Worm (Caenorhabditis elegans) whole organism, early embryonic: ENCODE results near the gene pgp-13.

Experiments
- B0310.2 ChIP-seq: sonication (generic microtip); optimal IDR thresholded peaks from 2 replicates; lab custom pipeline; 2016; ENCODE audit warnings: mild to moderate bottlenecking, missing genetic modification characterization, missing compliant biosample characterization
- F13C5.2 ChIP-seq: sonication (generic microtip); optimal IDR thresholded peaks from 2 replicates; lab custom pipeline; 2017; ENCODE audit warnings: mild to moderate bottlenecking, missing genetic modification characterization, inconsistent platforms, missing compliant biosample characterization
- aly-1 ChIP-seq: sonication (generic microtip); optimal IDR thresholded peaks from 2 replicates; lab custom pipeline; 2016; ENCODE audit warnings: missing genetic modification characterization, missing compliant biosample characterization
- ama-1 ChIP-seq: fragments of 150-350 bp; optimal IDR thresholded peaks from 2 replicates; lab custom pipeline; 2014
- ceh-13 ChIP-seq: fragments of 200-800 bp; sonication (Bioruptor generic); optimal IDR thresholded peaks from 2 replicates; lab custom pipeline; 2018; ENCODE audit warnings: mild to moderate bottlenecking, missing genetic modification characterization, missing compliant biosample characterization
- ceh-36 ChIP-seq: sonication (generic microtip); optimal IDR thresholded peaks from 2 replicates; lab custom pipeline; 2016; ENCODE audit warnings: missing genetic modification characterization, inconsistent platforms, missing compliant biosample characterization
- ets-7 ChIP-seq: sonication (generic microtip); optimal IDR thresholded peaks from 2 replicates; lab custom pipeline; 2016; ENCODE audit warnings: missing genotype, missing genetic modification characterization, missing compliant biosample characterization
- flt-1 ChIP-seq: fragments of 200-800 bp; sonication (Bioruptor generic); IDR thresholded peaks from 2 replicates; pipeline ENCODE4 v1.3.6; 2022; ENCODE audit warnings: missing genetic modification characterization, missing compliant biosample characterization
- hmbx-1 ChIP-seq: sonication (generic microtip); optimal IDR thresholded peaks from 2 replicates; lab custom pipeline; 2016; ENCODE audit warnings: mild to moderate bottlenecking, missing genetic modification characterization, missing compliant biosample characterization
- hmg-4 ChIP-seq: fragments of 200-800 bp; sonication (Bioruptor generic); optimal IDR thresholded peaks from 2 replicates; lab custom pipeline; 2018; ENCODE audit warnings: mild to moderate bottlenecking, missing genetic modification characterization, missing compliant biosample characterization
- hnd-1 ChIP-seq: sonication (generic microtip); optimal IDR thresholded peaks from 2 replicates; lab custom pipeline; 2016; ENCODE audit warnings: missing genetic modification characterization, missing compliant biosample characterization
- pes-1 ChIP-seq: fragments of 200-800 bp; sonication (Bioruptor generic); IDR thresholded peaks from 2 replicates; pipeline ENCODE4 v1.3.6; 2022; ENCODE audit warnings: missing genetic modification reagents, missing genetic modification characterization, missing compliant biosample characterization
- scrt-1 ChIP-seq: fragments of 200-800 bp; sonication (Bioruptor generic); IDR thresholded peaks from 2 replicates; pipeline ENCODE4 v1.3.6; 2022; ENCODE audit warnings: missing genetic modification characterization, missing compliant biosample characterization
- sea-1 ChIP-seq: fragments of 200-800 bp; sonication (Bioruptor generic); conservative IDR thresholded peaks from 2 replicates; pipeline ENCODE4 v1.3.6; 2022; ENCODE audit warnings: missing genetic modification characterization, missing compliant biosample characterization
- tbx-11 ChIP-seq: fragments of 200-800 bp; sonication (Bioruptor generic); IDR thresholded peaks from 2 replicates; pipeline ENCODE4 v1.3.6; 2022; ENCODE audit warnings: missing genetic modification characterization, missing compliant biosample characterization
- tbx-37 ChIP-seq: fragments of 200-800 bp; sonication (Bioruptor generic); conservative IDR thresholded peaks from 2 replicates; pipeline ENCODE4 v1.3.6; 2022; ENCODE audit warnings: missing genetic modification reagents, missing genetic modification characterization, missing compliant biosample characterization
- tra-4 ChIP-seq: sonication (generic microtip); optimal IDR thresholded peaks from 2 replicates; lab custom pipeline; 2017; ENCODE audit warnings: missing genetic modification characterization, missing compliant biosample characterization

pgp-13 gene

DNA sequence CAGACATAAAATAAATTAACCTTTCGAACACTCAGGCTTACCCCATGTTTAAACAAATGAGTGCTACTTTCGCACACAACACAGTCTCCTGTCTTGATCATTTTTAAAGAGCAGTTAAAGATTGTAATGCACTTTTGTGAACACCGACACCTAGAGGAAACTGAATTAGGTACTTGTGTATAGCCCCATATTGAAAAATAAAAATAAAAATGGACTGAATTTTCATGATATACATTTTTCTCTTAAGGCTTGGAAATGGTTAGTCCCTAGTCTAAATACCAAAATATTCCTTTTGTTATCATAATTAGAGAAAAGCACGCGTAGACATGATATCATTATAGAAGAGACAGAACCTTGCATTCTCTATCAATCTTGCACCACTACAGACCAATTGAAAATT lies 36.6 kb upstream of the pgp-13 start, which contains the start of gene nhr-214:
nhr-214 (minus strand) TSS at position 101 of the 400 bp plus-strand sequence.
- TF ChIP-seq hmg-4 (no peak), F13C5.2 (no peak), tbx-11 (no peak), scrt-1 (GFP tag; lab: Robert Waterston, UW) (no peak), hmbx-1 (tag; lab: Kevin White, UChicago) (no peak), pes-1 (GFP tag; lab: Robert Waterston, UW) (no peak), ama-1 (lab: Kevin White, UChicago) (no peak), sea-1 (GFP tag; lab: Robert Waterston, UW) (no peak), aly-1 (tag; lab: Kevin White, UChicago) (no peak), B0310.2 (no peak), ceh-13 (GFP tag; lab: Kevin White, UChicago) (no peak), tra-4 (tag; lab: Kevin White, UChicago) (no peak), ets-7 (no peak), ceh-36 (tag; lab: Kevin White, UChicago) (no peak), hnd-1 (tag; lab: Kevin White, UChicago) (no peak), flt-1 (no peak), tbx-37 (GFP tag; lab: Robert Waterston, UW) (no peak)

ce11 chrX:12702713-12703112 lies 35.8 kb upstream of the pgp-13 start:
- TF ChIP-seq scrt-1 (GFP tag; lab: Robert Waterston, UW) (no peak), aly-1 (tag; lab: Kevin White, UChicago) (no peak), hmbx-1 (tag; lab: Kevin White, UChicago) (no peak), F13C5.2 (no peak), B0310.2 (no peak), pes-1 (GFP tag; lab: Robert Waterston, UW) (no peak), ama-1 (lab: Kevin White, UChicago) (no peak), ceh-36 (tag; lab: Kevin White, UChicago) (no peak), flt-1 (no peak), ceh-13 (GFP tag; lab: Kevin White, UChicago) (no peak), hmg-4 (no peak), sea-1 (GFP tag; lab: Robert Waterston, UW) (no peak), ets-7 (no peak), tbx-37 (GFP tag; lab: Robert Waterston, UW) (no peak), hnd-1 (tag; lab: Kevin White, UChicago) (no peak), tra-4 (tag; lab: Kevin White, UChicago) (no peak), tbx-11 (no peak)

ce11 chrX:12704721-12705120 lies 33.8 kb upstream of the pgp-13 start, which contains the start of gene nhr-272:
Gene nhr-272, minus strand, starts transcription at chrX:12704821.
- TF ChIP-seq scrt-1 (GFP tag; lab: Robert Waterston, UW) (no peak), hnd-1 (tag; lab: Kevin White, UChicago) (no peak), hmbx-1 (tag; lab: Kevin White, UChicago) (no peak), flt-1 (no peak), ama-1 (lab: Kevin White, UChicago) (no peak), tra-4 (tag; lab: Kevin White, UChicago) (no peak), ceh-36 (tag; lab: Kevin White, UChicago) (no peak), tbx-11 (no peak), sea-1 (GFP tag; lab: Robert Waterston, UW) (no peak), hmg-4 (no peak), ets-7 (no peak), F13C5.2 (no peak), B0310.2 (no peak), ceh-13 (GFP tag; lab: Kevin White, UChicago) (no peak), tbx-37 (GFP tag; lab: Robert Waterston, UW) (no peak), aly-1 (tag; lab: Kevin White, UChicago) (no peak)

DNA sequence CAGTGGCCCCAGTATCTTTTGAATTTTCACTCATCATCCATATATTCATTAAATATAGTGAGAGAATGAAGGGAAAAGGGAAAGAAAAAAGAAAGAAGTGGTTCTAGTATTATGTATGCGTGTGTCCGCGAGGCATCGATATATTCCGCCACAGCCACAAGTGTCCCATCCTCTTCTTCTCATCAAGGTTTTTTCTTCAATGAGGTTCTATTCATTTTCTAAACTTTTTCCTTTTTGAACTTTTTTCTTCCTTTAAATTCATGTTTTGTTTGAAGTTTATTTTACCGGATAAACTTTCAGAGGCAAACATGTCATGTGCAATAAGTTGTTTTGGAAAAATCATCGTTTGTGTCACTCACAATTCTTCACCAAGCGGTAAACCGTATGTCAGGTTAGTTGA lies 26.2 kb upstream of the pgp-13 start, which contains the start of gene rgs-2:
rgs-2 (plus strand) TSS at position 301 of the 400 bp plus-strand sequence.
- TF ChIP-seq B0310.2: no peak
- TF ChIP-seq pes-1 (GFP tag; lab: Robert Waterston, UW): no peak
- TF ChIP-seq ama-1 (lab: Kevin White, UChicago): no peak
- no peak for TF ChIP-seq scrt-1 (GFP tag; lab: Robert Waterston, UW)
- TF ChIP-seq tra-4 (tag; lab: Kevin White, UChicago): no peak
- no peak for TF ChIP-seq ceh-36 (tag; lab: Kevin White, UChicago)
- TF ChIP-seq aly-1 (tag; lab: Kevin White, UChicago): no peak
- TF ChIP-seq hnd-1 (tag; lab: Kevin White, UChicago): no peak
- no peak for TF ChIP-seq ceh-13 (GFP tag; lab: Kevin White, UChicago)
- TF ChIP-seq F13C5.2: no peak
- TF ChIP-seq flt-1: no peak
- TF ChIP-seq sea-1 (GFP tag; lab: Robert Waterston, UW): no peak
- TF ChIP-seq ets-7: no peak
- TF ChIP-seq tbx-11: no peak
- TF ChIP-seq tbx-37 (GFP tag; lab: Robert Waterston, UW): no peak
- TF ChIP-seq hmg-4: no peak

DNA sequence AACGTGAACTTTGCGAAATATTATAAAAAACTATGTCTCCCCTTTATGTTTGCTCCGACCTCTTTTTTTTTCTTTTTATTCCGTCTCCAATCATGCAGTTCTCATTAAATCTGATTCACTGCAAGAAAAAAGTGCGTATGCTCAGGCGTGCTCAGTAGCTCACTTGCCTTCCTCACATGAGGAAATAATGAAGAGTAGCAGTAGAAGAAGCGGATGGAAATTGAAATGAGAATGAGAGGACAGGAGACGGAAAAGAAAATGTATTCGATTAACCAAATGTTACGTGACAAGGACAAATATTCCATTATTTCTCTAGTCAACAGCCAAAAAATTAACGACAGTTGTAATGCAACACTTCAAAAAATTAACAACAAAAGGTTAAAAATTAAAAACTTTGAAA lies 25.5 kb upstream of the pgp-13 start:
- TF ChIP-seq sea-1 (GFP tag; lab: Robert Waterston, UW) (no peak), flt-1 (no peak)

DNA sequence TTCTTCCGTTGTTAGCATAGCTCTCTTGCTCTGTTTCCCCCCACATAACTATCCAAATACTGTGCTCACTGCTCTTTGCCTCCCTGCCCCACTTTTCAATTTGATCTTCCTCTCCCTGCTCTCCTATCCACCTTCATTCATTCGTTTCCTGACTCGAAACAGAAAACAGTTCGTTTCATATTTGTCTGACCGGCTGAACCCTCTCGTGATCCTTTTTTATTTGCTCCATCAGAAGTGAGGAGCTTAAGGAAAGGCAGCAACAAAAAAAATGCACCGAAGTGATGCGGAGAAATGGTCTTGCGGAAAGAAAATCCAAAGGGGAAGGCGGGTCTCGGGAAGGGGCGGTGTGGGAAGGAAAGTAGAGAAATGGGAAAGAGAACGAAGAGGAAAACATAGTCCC lies 17.1 kb upstream of the pgp-13 start:
- TF ChIP-seq flt-1 (no peak), tra-4 (tag; lab: Kevin White, UChicago) (no peak), hmg-4 (no peak), ets-7 (no peak), ama-1 (lab: Kevin White, UChicago) (no peak), pes-1 (GFP tag; lab: Robert Waterston, UW) (no peak), hnd-1 (tag; lab: Kevin White, UChicago) (no peak), scrt-1 (GFP tag; lab: Robert Waterston, UW) (no peak), hmbx-1 (tag; lab: Kevin White, UChicago) (no peak), F13C5.2 (no peak), tbx-37 (GFP tag; lab: Robert Waterston, UW) (no peak), B0310.2 (no peak), sea-1 (GFP tag; lab: Robert Waterston, UW) (no peak)

ce11 chrX:12726129-12726528 lies 12.4 kb upstream of the pgp-13 start:
- no peak for TF ChIP-seq tra-4 (tag; lab: Kevin White, UChicago)
